Worm (Caenorhabditis elegans) whole organism, L1 larva: ENCODE measurements around the gene smap-1.

Experiments
- aha-1 ChIP-seq: fragments of 150-350 bp; optimal IDR thresholded peaks from 2 replicates; lab custom pipeline; 2014; ENCODE audit warnings: missing biosample characterization, missing genetic modification characterization
- alr-1 ChIP-seq: fragments of 200-800 bp; sonication (Bioruptor generic); optimal IDR thresholded peaks from 2 replicates; lab custom pipeline; 2018; ENCODE audit warnings: borderline replicate concordance, mild to moderate bottlenecking, missing genetic modification characterization, missing compliant biosample characterization
- aly-2 ChIP-seq: fragments of 150-350 bp; optimal IDR thresholded peaks from 2 replicates; lab custom pipeline; 2014; ENCODE audit warnings: missing biosample characterization, missing genetic modification characterization
- blmp-1 ChIP-seq: fragments of 150-350 bp; optimal IDR thresholded peaks from 2 replicates; lab custom pipeline; 2014; ENCODE audit warnings: missing biosample characterization, missing genetic modification characterization
- ceh-63 ChIP-seq: fragments of 200-800 bp; sonication (Bioruptor generic); optimal IDR thresholded peaks from 2 replicates; lab custom pipeline; 2018; ENCODE audit warnings: mild to moderate bottlenecking, missing genetic modification characterization, missing compliant biosample characterization
- ceh-8 ChIP-seq: fragments of 200-800 bp; sonication (Bioruptor generic); optimal IDR thresholded peaks from 2 replicates; lab custom pipeline; 2018; ENCODE audit warnings: mild to moderate bottlenecking, missing genetic modification characterization, moderate library complexity, missing compliant biosample characterization
- ceh-82 ChIP-seq, 3 experiments: fragments of 150-350 bp in 1 of 3; sonication (generic microtip) in 2 of 3; optimal IDR thresholded peaks; 2 replicates each; lab custom pipeline; 2014 to 2017; ENCODE audit warnings: missing biosample characterization in 3 of 3, missing genetic modification characterization in 3 of 3
- ceh-88 ChIP-seq: fragments of 200-800 bp; sonication (Bioruptor generic); IDR thresholded peaks from 2 replicates; pipeline ENCODE4 v1.3.6; 2022; ENCODE audit warnings: missing genetic modification characterization, missing compliant biosample characterization
- ceh-90 ChIP-seq: sonication (generic microtip); optimal IDR thresholded peaks from 2 replicates; lab custom pipeline; 2016; ENCODE audit warnings: missing genetic modification characterization, missing compliant biosample characterization
- dpl-1 ChIP-seq, 3 experiments: fragments of 150-350 bp in 2 of 3; sonication (generic microtip) in 1 of 3; optimal IDR thresholded peaks; 2 replicates each; lab custom pipeline; 2014 to 2017; ENCODE audit warnings: missing biosample characterization in 3 of 3, missing genetic modification characterization in 3 of 3, missing genetic modification reagents in 3 of 3
- dsc-1 ChIP-seq: sonication (generic microtip); optimal IDR thresholded peaks from 2 replicates; lab custom pipeline; 2016; ENCODE audit warnings: mild to moderate bottlenecking, missing genetic modification characterization, missing compliant biosample characterization
- efl-1 ChIP-seq, 4 experiments: fragments of 150-350 bp; optimal IDR thresholded peaks in 3 of 4; peaks in 1 of 4; 1 replicate in 1 of 4; 2 replicates in 3 of 4; lab custom pipeline; 2014; ENCODE audit warnings: missing biosample characterization in 2 of 4, missing genetic modification characterization in 2 of 4, missing genetic modification reagents in 2 of 4
- egl-27 ChIP-seq, 2 experiments: fragments of 150-350 bp in 1 of 2; sonication (generic microtip); optimal IDR thresholded peaks; 3 replicates each; lab custom pipeline; 2017 to 2018; ENCODE audit warnings: missing biosample characterization in 2 of 2, missing genetic modification characterization in 2 of 2, missing genetic modification reagents in 2 of 2
- elt-3 ChIP-seq, 6 experiments: fragments of 150-350 bp in 1 of 6; sonication (generic microtip); optimal IDR thresholded peaks; 2 replicates each; lab custom pipeline; 2017 to 2018; ENCODE audit warnings: missing biosample characterization in 6 of 6, missing genetic modification characterization in 6 of 6, inconsistent platforms in 1 of 6
- fkh-10 ChIP-seq: sonication (generic microtip); optimal IDR thresholded peaks from 2 replicates; lab custom pipeline; 2017; ENCODE audit warnings: missing biosample characterization, missing genetic modification reagents, missing genetic modification characterization
- fkh-4 ChIP-seq: sonication (generic microtip); optimal IDR thresholded peaks from 2 replicates; lab custom pipeline; 2016; ENCODE audit warnings: missing compliant biosample characterization, missing genetic modification characterization, borderline replicate concordance
- fkh-8 ChIP-seq: sonication (generic microtip); optimal IDR thresholded peaks from 2 replicates; lab custom pipeline; 2016; ENCODE audit warnings: mild to moderate bottlenecking, missing genetic modification characterization, missing compliant biosample characterization
- fos-1 ChIP-seq: fragments of 150-350 bp; optimal IDR thresholded peaks from 2 replicates; lab custom pipeline; 2014; ENCODE audit warnings: missing biosample characterization, missing genetic modification characterization
- grh-1 ChIP-seq: fragments of 200-800 bp; sonication (Bioruptor generic); IDR thresholded peaks from 2 replicates; pipeline ENCODE4 v1.3.6; 2022; ENCODE audit warnings: missing genetic modification reagents, missing genetic modification characterization, missing compliant biosample characterization
- hlh-17 ChIP-seq: fragments of 200-800 bp; sonication (Bioruptor generic); optimal IDR thresholded peaks from 2 replicates; lab custom pipeline; 2018; ENCODE audit warnings: missing genetic modification characterization, mild to moderate bottlenecking, missing compliant biosample characterization, moderate library complexity, borderline replicate concordance
- hlh-4 ChIP-seq: sonication (generic microtip); optimal IDR thresholded peaks from 2 replicates; lab custom pipeline; 2016; ENCODE audit warnings: mild to moderate bottlenecking, missing genetic modification characterization, missing compliant biosample characterization
- irx-1 ChIP-seq: sonication (generic microtip); optimal IDR thresholded peaks from 2 replicates; lab custom pipeline; 2016; ENCODE audit warnings: missing genetic modification characterization, missing compliant biosample characterization
- isw-1 ChIP-seq: fragments of 200-800 bp; sonication (Bioruptor generic); IDR thresholded peaks from 2 replicates; pipeline ENCODE4 v1.3.6; 2022; ENCODE audit warnings: missing genetic modification characterization, missing compliant biosample characterization
- jun-1 ChIP-seq: fragments of 150-350 bp; optimal IDR thresholded peaks from 2 replicates; lab custom pipeline; 2014; ENCODE audit warnings: missing biosample characterization, missing genetic modification reagents, missing genetic modification characterization
- lin-14 ChIP-seq: fragments of 200-800 bp; sonication (Bioruptor generic); optimal IDR thresholded peaks from 2 replicates; lab custom pipeline; 2018; ENCODE audit warnings: mild to moderate bottlenecking, missing genetic modification characterization, moderate library complexity, missing compliant biosample characterization
- lin-35 ChIP-seq, 2 experiments: fragments of 150-350 bp; optimal IDR thresholded peaks; 2 replicates each; lab custom pipeline; 2014; ENCODE audit warnings: missing biosample characterization in 2 of 2, missing genetic modification characterization in 2 of 2, missing genetic modification reagents in 2 of 2
- lin-39 ChIP-seq: fragments of 150-350 bp; optimal IDR thresholded peaks from 2 replicates; lab custom pipeline; 2014; ENCODE audit warnings: missing biosample characterization, missing genetic modification reagents, missing genetic modification characterization
- mab-9 ChIP-seq: fragments of 200-800 bp; sonication (Bioruptor generic); IDR thresholded peaks from 2 replicates; pipeline ENCODE4 v1.3.6; 2022; ENCODE audit warnings: missing genetic modification reagents, missing genetic modification characterization, missing compliant biosample characterization
- mef-2 ChIP-seq: fragments of 150-350 bp; optimal IDR thresholded peaks from 2 replicates; lab custom pipeline; 2014; ENCODE audit warnings: missing biosample characterization, missing genetic modification characterization
- mep-1 ChIP-seq: fragments of 150-350 bp; optimal IDR thresholded peaks from 2 replicates; lab custom pipeline; 2014; ENCODE audit warnings: missing biosample characterization, missing genetic modification characterization
- nhr-11 ChIP-seq: fragments of 150-350 bp; optimal IDR thresholded peaks from 2 replicates; lab custom pipeline; 2014; ENCODE audit warnings: missing biosample characterization, missing genetic modification characterization
- nhr-28 ChIP-seq: fragments of 150-350 bp; optimal IDR thresholded peaks from 2 replicates; lab custom pipeline; 2014; ENCODE audit warnings: missing biosample characterization, missing genetic modification characterization
- nhr-47 ChIP-seq: sonication (generic microtip); optimal IDR thresholded peaks from 2 replicates; lab custom pipeline; 2016; ENCODE audit warnings: mild to moderate bottlenecking, missing genetic modification characterization, moderate library complexity, missing compliant biosample characterization
- nhr-76 ChIP-seq: sonication (generic microtip); optimal IDR thresholded peaks from 2 replicates; lab custom pipeline; 2017; ENCODE audit warnings: missing biosample characterization, missing genetic modification characterization
- nhr-90 ChIP-seq: sonication (generic microtip); optimal IDR thresholded peaks from 2 replicates; lab custom pipeline; 2016; ENCODE audit warnings: mild to moderate bottlenecking, missing genetic modification characterization, missing compliant biosample characterization; ENCODE audit not compliant: poor library complexity
- pqm-1 ChIP-seq: sonication (generic microtip); optimal IDR thresholded peaks from 3 replicates; lab custom pipeline; 2017; ENCODE audit warnings: missing biosample characterization, missing genetic modification characterization
- snpc-4 ChIP-seq: fragments of 150-350 bp; optimal IDR thresholded peaks from 2 replicates; lab custom pipeline; 2014; ENCODE audit warnings: missing biosample characterization, missing genetic modification characterization
- snu-23 ChIP-seq: sonication (generic microtip); optimal IDR thresholded peaks from 2 replicates; lab custom pipeline; 2016; ENCODE audit warnings: missing genetic modification characterization, missing compliant biosample characterization
- sptf-1 ChIP-seq: fragments of 150-350 bp; optimal IDR thresholded peaks from 2 replicates; lab custom pipeline; 2014; ENCODE audit warnings: missing biosample characterization, missing genetic modification characterization
- sup-37 ChIP-seq: fragments of 200-800 bp; sonication (Bioruptor generic); optimal IDR thresholded peaks from 2 replicates; lab custom pipeline; 2018; ENCODE audit warnings: mild to moderate bottlenecking, missing genetic modification characterization, missing compliant biosample characterization
- unc-130 ChIP-seq: fragments of 150-350 bp; optimal IDR thresholded peaks from 2 replicates; lab custom pipeline; 2017; ENCODE audit warnings: missing biosample characterization, missing genetic modification characterization, inconsistent platforms
- unc-30 ChIP-seq: sonication (generic microtip); optimal IDR thresholded peaks from 2 replicates; lab custom pipeline; 2017; ENCODE audit warnings: missing biosample characterization, missing genetic modification characterization
- unc-62 ChIP-seq: fragments of 150-350 bp; optimal IDR thresholded peaks from 2 replicates; lab custom pipeline; 2014; ENCODE audit warnings: missing biosample characterization, missing genetic modification reagents, missing genetic modification characterization
- unc-86 ChIP-seq: sonication (generic microtip); optimal IDR thresholded peaks from 2 replicates; lab custom pipeline; 2016; ENCODE audit warnings: missing genetic modification characterization, missing compliant biosample characterization
- unc-98 ChIP-seq: fragments of 200-800 bp; sonication (Bioruptor generic); IDR thresholded peaks from 2 replicates; pipeline ENCODE4 v1.3.6; 2022; ENCODE audit warnings: missing genetic modification characterization, missing compliant biosample characterization
- xbp-1 ChIP-seq: sonication (generic microtip); optimal IDR thresholded peaks from 2 replicates; lab custom pipeline; 2016; ENCODE audit warnings: missing genetic modification characterization, missing compliant biosample characterization
- zip-4 ChIP-seq: fragments of 200-800 bp; sonication (Bioruptor generic); optimal IDR thresholded peaks from 2 replicates; lab custom pipeline; 2018; ENCODE audit warnings: mild to moderate bottlenecking, missing genetic modification characterization, moderate library complexity, missing compliant biosample characterization

Gene smap-1

DNA sequence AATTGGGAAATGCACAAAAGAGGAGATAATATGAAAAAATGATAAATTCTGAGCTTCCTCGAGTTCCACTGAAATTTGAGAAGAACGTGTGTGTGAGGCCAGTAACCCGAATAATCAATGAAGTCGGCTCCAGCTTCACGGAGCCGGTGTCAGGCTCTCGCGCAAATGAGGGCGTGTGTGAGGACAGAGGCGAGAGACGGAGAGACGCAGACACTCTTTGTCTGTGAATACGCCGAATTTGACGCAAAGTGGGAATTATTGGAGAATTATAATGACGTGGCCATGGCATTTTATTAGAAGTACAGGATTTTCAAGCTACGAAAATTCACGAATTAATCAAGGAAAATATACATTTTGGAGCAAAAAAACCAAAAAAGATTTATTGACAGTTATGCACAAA, 310 bp upstream of the smap-1 start (continued):
- TF ChIP-seq nhr-47 (tag; lab: Kevin White, UChicago) (peak; percentile 71), xbp-1 (peak; percentile 70), mab-9 (GFP tag; lab: Robert Waterston, UW) (no peak), dpl-1 (GFP tag; optimal IDR thresholded peaks at IDR 0.05; lab: Kevin White, UChicago) (peak in 2 of 3 experiments; percentile 35 to 66), fos-1 (tag; lab: Kevin White, UChicago) (peak; percentile 49), snpc-4 (tag; lab: Kevin White, UChicago) (no peak), unc-130 (no peak), alr-1 (no peak), hlh-4 (tag; lab: Kevin White, UChicago) (no peak), nhr-76 (tag; lab: Kevin White, UChicago) (no peak), unc-62 (no peak), lin-14 (GFP tag; lab: Kevin White, UChicago) (peak; percentile 66), fkh-8 (tag; lab: Kevin White, UChicago) (peak; percentile 71), grh-1 (GFP tag; lab: Robert Waterston, UW) (no peak), ceh-82 (tag; optimal IDR thresholded peaks at IDR 0.05; lab: Kevin White, UChicago) (peak in 2 of 3 experiments; percentile 21 to 60), ceh-90 (tag; lab: Kevin White, UChicago) (no peak), mep-1 (tag; lab: Kevin White, UChicago) (peak; percentile 53), ceh-63 (GFP tag; lab: Kevin White, UChicago) (no peak), pqm-1 (tag; lab: Kevin White, UChicago) (no peak), unc-30 (tag; lab: Kevin White, UChicago) (no peak), elt-3 (tag; optimal IDR thresholded peaks at IDR 0.05; lab: Kevin White, UChicago) (no peak), egl-27 (tag; optimal IDR thresholded peaks at IDR 0.05; lab: Kevin White, UChicago) (no peak), dsc-1 (tag; lab: Kevin White, UChicago) (peak; percentile 48), efl-1 (optimal IDR thresholded peaks at IDR 0.05; lab: Kevin White, UChicago) (peak; percentile 67 to 72), efl-1 (GFP tag; optimal IDR thresholded peaks at IDR 0.05 in 1 of 2; lab: Kevin White, UChicago) (peak in 1 of 2 experiments; percentile 58), unc-98 (no peak), sup-37 (GFP tag; lab: Kevin White, UChicago) (no peak), nhr-28 (tag; lab: Kevin White, UChicago) (no peak), sptf-1 (tag; lab: Kevin White, UChicago) (no peak), hlh-17 (GFP tag; lab: Kevin White, UChicago) (no peak), fkh-4 (tag; lab: Kevin White, UChicago) (no peak)
- TF ChIP-seq, all 84 proteins: peak for 29

DNA sequence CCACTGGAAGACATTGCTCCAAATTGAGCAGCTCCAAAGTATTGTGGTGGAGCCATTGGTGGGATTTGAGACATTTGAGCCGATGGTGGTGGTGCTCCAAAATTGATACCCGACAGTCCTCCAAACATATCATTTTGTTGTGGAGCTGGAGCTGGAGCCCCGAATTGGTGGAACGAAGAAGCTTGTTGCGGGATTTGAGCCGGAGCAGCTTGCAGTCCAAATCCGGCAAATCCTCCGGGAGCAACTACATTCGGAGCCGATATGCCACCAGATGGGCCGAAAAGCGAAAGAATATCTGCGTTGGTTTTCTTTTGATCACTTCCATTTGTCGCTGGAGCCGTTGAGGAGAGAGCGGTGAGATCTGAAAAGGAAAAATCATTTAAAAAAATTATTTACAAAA, 1.5 kb downstream of the smap-1 start:
- TF ChIP-seq efl-1 (optimal IDR thresholded peaks at IDR 0.05; lab: Kevin White, UChicago) (no peak), efl-1 (GFP tag; optimal IDR thresholded peaks at IDR 0.05 in 1 of 2; lab: Kevin White, UChicago) (peak in 1 of 2 experiments; percentile 25), jun-1 (tag; lab: Kevin White, UChicago) (no peak)

DNA sequence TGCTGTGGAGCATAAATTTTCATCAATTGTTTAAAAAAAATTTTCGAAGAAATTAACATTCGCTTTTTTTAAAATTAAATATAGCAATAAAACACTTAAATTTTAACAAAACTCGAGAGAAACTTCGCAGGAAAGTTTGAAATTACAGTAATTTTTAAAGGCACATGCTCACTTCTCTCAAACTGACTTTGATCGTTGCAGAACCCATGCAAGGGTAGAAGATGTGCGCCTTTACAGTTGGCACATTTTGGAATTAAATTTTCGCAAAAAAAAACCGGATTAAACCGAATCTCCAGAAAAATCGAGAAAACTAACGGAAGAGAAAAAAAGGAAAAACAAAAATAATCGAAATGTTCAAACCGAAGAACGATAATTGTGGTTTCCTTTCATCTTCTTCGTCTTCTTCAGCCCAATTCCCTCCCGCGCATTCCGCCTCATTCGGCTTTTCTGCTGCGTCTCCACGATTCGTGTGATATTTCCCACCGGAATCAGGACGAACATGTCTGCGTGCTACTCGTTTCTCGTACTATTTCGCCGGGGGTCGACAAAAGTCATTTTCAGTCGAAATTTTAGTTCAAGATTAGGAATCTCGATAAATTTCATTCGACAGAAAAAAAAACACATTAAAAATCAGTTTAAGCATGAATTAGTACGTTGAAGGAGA, 3.1 kb downstream of the smap-1 start:
- no peak for TF ChIP-seq isw-1 (GFP tag; lab: Robert Waterston, UW)
- no peak for TF ChIP-seq sptf-1 (tag; lab: Kevin White, UChicago)
- no peak for TF ChIP-seq fkh-10 (GFP tag; lab: Kevin White, UChicago)
- no peak for TF ChIP-seq unc-86 (tag; lab: Kevin White, UChicago)
- peak in 1 of 2 experiments; percentile 26 for TF ChIP-seq lin-35 (GFP tag; optimal IDR thresholded peaks at IDR 0.05; lab: Kevin White, UChicago)
- TF ChIP-seq lin-39 (tag; lab: Kevin White, UChicago): no peak
- no peak for TF ChIP-seq mef-2 (tag; lab: Kevin White, UChicago)
- TF ChIP-seq nhr-90 (tag; lab: Kevin White, UChicago): no peak
- no peak for TF ChIP-seq nhr-11 (tag; lab: Kevin White, UChicago)
- TF ChIP-seq aly-2 (tag; lab: Kevin White, UChicago): no peak
- TF ChIP-seq aha-1 (tag; lab: Kevin White, UChicago): no peak
- no peak for TF ChIP-seq nhr-47 (tag; lab: Kevin White, UChicago)
- TF ChIP-seq nhr-28 (tag; lab: Kevin White, UChicago): no peak
- peak; percentile 11 to 35 for TF ChIP-seq efl-1 (optimal IDR thresholded peaks at IDR 0.05; lab: Kevin White, UChicago)
- peak in 1 of 2 experiments; percentile 33 for TF ChIP-seq efl-1 (GFP tag; optimal IDR thresholded peaks at IDR 0.05 in 1 of 2; lab: Kevin White, UChicago)
- no peak for TF ChIP-seq snu-23 (GFP tag; lab: Kevin White, UChicago)
- 0 out of 2 replicates have a peak, but pooled peaks have one; percentile 31 for TF ChIP-seq grh-1 (GFP tag; lab: Robert Waterston, UW)
- TF ChIP-seq irx-1 (tag; lab: Kevin White, UChicago): no peak
- TF ChIP-seq zip-4 (GFP tag; lab: Kevin White, UChicago): no peak
- peak; percentile 76 for TF ChIP-seq blmp-1 (tag; lab: Kevin White, UChicago)
- TF ChIP-seq fkh-8 (tag; lab: Kevin White, UChicago): no peak
- no peak for TF ChIP-seq ceh-88 (GFP tag; lab: Robert Waterston, UW)
- TF ChIP-seq ceh-8 (GFP tag; lab: Kevin White, UChicago): no peak
